Worm (Caenorhabditis elegans): Measurements from ENCODE around the gene fbxc-54.

Gene fbxc-54

DNA sequence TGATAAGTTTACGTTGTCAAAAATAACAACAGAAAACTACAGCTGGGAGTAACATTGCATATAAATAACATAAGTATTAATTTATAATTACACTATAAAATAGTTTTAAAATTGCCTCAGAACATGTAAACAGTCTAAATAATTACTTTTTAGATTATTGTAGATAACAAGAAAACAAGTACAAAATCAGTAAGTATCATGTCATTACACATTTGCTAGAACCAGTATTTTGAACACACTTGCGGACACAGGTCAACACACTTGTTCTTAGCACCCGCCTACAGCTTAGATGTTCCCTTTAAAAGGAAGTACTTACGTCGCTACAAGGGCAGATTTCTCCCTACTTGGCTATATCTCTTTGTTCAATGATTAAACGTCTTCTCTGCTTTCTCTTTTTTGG lies 2.4 kb downstream of the fbxc-54 start, which contains the start of gene F23F1.2:
TSS of gene F23F1.2 (plus strand) at position 301 of the 400 bp plus-strand sequence.
- TF ChIP-seq T23F11.4 (GFP tag; optimal IDR thresholded peaks at IDR 0.05) (no peak), che-1 (tag; optimal IDR thresholded peaks at IDR 0.05) (no peak), ztf-16 (tag; optimal IDR thresholded peaks at IDR 0.05) (no peak), elt-4 (tag; optimal IDR thresholded peaks at IDR 0.05) (no peak), pqm-1 (tag; optimal IDR thresholded peaks at IDR 0.05) (no peak), pax-1 (tag; optimal IDR thresholded peaks at IDR 0.05) (no peak), pag-3 (tag; optimal IDR thresholded peaks at IDR 0.05; ENCODE audit: borderline replicate concordance) (no peak), hlh-15 (tag; optimal IDR thresholded peaks at IDR 0.05) (no peak), fkh-6 (tag; optimal IDR thresholded peaks at IDR 0.05) (no peak), Y22D7AL.16 (tag; optimal IDR thresholded peaks at IDR 0.05) (no peak), K09A11.1 (tag; optimal IDR thresholded peaks at IDR 0.05; ENCODE audit: insufficient read depth) (no peak), ceh-18 (tag; optimal IDR thresholded peaks at IDR 0.05) (no peak), ttx-3 (tag; optimal IDR thresholded peaks at IDR 0.05) (no peak), nfya-1 (tag; optimal IDR thresholded peaks at IDR 0.05) (no peak), eyg-1 (tag; optimal IDR thresholded peaks at IDR 0.05) (no peak), hlh-13 (GFP tag; optimal IDR thresholded peaks at IDR 0.05) (no peak), nhr-11 (tag; optimal IDR thresholded peaks at IDR 0.05) (no peak), ama-1 (optimal IDR thresholded peaks at IDR 0.05) (no peak)

ce11 chrII:37213-37612 lies 5.7 kb downstream of the fbxc-54 start, which contains the start of gene F23F1.6:
TSS of gene F23F1.6 (minus strand) at chrII:37313.
- TF ChIP-seq pax-1 (tag; optimal IDR thresholded peaks at IDR 0.05): no peak
- no peak for TF ChIP-seq unc-86 (tag; optimal IDR thresholded peaks at IDR 0.05)
- TF ChIP-seq ceh-6 (GFP tag; optimal IDR thresholded peaks at IDR 0.05): no peak
- TF ChIP-seq ceh-34 (tag; optimal IDR thresholded peaks at IDR 0.05): no peak
- TF ChIP-seq elt-4 (tag; optimal IDR thresholded peaks at IDR 0.05): no peak
- no peak for TF ChIP-seq unc-55 (GFP tag; optimal IDR thresholded peaks at IDR 0.05)
- no peak for TF ChIP-seq pha-2 (tag; optimal IDR thresholded peaks at IDR 0.05)
- TF ChIP-seq fkh-10 (GFP tag; optimal IDR thresholded peaks at IDR 0.05): no peak
- no peak for TF ChIP-seq ceh-31 (tag; optimal IDR thresholded peaks at IDR 0.05)
- TF ChIP-seq tbx-7 (tag; optimal IDR thresholded peaks at IDR 0.05): no peak
- TF ChIP-seq sox-2 (GFP tag; IDR thresholded peaks at IDR 0.05): no peak
- TF ChIP-seq npax-4 (tag; optimal IDR thresholded peaks at IDR 0.05): no peak
- no peak for TF ChIP-seq pat-9 (tag; optimal IDR thresholded peaks at IDR 0.05)
- no peak for TF ChIP-seq zip-5 (tag; optimal IDR thresholded peaks at IDR 0.05)
- TF ChIP-seq ceh-9 (tag; optimal IDR thresholded peaks at IDR 0.05): no peak
- no peak for TF ChIP-seq hlh-15 (tag; optimal IDR thresholded peaks at IDR 0.05)
- TF ChIP-seq ama-1 (optimal IDR thresholded peaks at IDR 0.05): no peak
- TF ChIP-seq K02D7.2 (tag; optimal IDR thresholded peaks at IDR 0.05): no peak

ce11 chrII:39437-39836 lies 7.9 kb downstream of the fbxc-54 start, which contains the start of gene spp-24:
TSS of gene spp-24 (minus strand) at chrII:39537.
- no peak for TF ChIP-seq hlh-30 (tag; optimal IDR thresholded peaks at IDR 0.05; ENCODE audit: insufficient read depth)
- TF ChIP-seq sox-4 (tag; optimal IDR thresholded peaks at IDR 0.05): no peak
- TF ChIP-seq K09A11.1 (tag; optimal IDR thresholded peaks at IDR 0.05; ENCODE audit: insufficient read depth): no peak
- TF ChIP-seq odd-2 (tag; optimal IDR thresholded peaks at IDR 0.05): no peak
- no peak for TF ChIP-seq dve-1 (tag; optimal IDR thresholded peaks at IDR 0.05)
- no peak for TF ChIP-seq ceh-19 (GFP tag; optimal IDR thresholded peaks at IDR 0.05)
- no peak for TF ChIP-seq elt-4 (tag; optimal IDR thresholded peaks at IDR 0.05)
- no peak for TF ChIP-seq eyg-1 (tag; optimal IDR thresholded peaks at IDR 0.05)
- no peak for TF ChIP-seq hlh-15 (tag; optimal IDR thresholded peaks at IDR 0.05)

ce11 chrII:41914-42313 lies 10.4 kb downstream of the fbxc-54 start, which contains the start of gene F23F1.10:
TSS of gene F23F1.10 (minus strand) at chrII:41982.
- no peak for TF ChIP-seq ceh-2 (tag; optimal IDR thresholded peaks at IDR 0.05)
- TF ChIP-seq eyg-1 (tag; optimal IDR thresholded peaks at IDR 0.05): no peak
- TF ChIP-seq fkh-6 (tag; optimal IDR thresholded peaks at IDR 0.05): no peak
- no peak for TF ChIP-seq pag-3 (tag; optimal IDR thresholded peaks at IDR 0.05; ENCODE audit: borderline replicate concordance)
- TF ChIP-seq sox-2 (GFP tag; IDR thresholded peaks at IDR 0.05): no peak
- no peak for TF ChIP-seq madf-2 (tag; optimal IDR thresholded peaks at IDR 0.05)

All from whole organism, late embryonic.